Worm (Caenorhabditis elegans): ENCODE results near the gene C34D4.4.

- TF ChIP-seq nhr-28 (tag; optimal IDR thresholded peaks at IDR 0.05): no peak
- no peak for TF ChIP-seq snpc-4 (tag; optimal IDR thresholded peaks at IDR 0.05)
- no peak for TF ChIP-seq elt-3 (tag; optimal IDR thresholded peaks at IDR 0.05)
- TF ChIP-seq mml-1 (tag; optimal IDR thresholded peaks at IDR 0.05): no peak
- TF ChIP-seq ama-1 (optimal IDR thresholded peaks at IDR 0.05): no peak
- no peak for TF ChIP-seq nhr-76 (tag; optimal IDR thresholded peaks at IDR 0.05)
- no peak for TF ChIP-seq nhr-11 (tag; optimal IDR thresholded peaks at IDR 0.05)
- no peak for TF ChIP-seq unc-62 (GFP tag; optimal IDR thresholded peaks at IDR 0.05)
Observed at ce11 chrIV:7159586-7159985, 10.4 kb downstream of the C34D4.4 start.

Data from whole organism, L3 larva.